Worm (Caenorhabditis elegans) whole organism, young adult: ENCODE data around the gene C45G9.9.

Source experiments
- B0019.2 ChIP-seq: fragments of 200-800 bp; sonication (Bioruptor generic); conservative IDR thresholded peaks from 2 replicates; pipeline ENCODE4 v1.3.6; 2022; ENCODE audit warnings: missing genetic modification reagents, missing genetic modification characterization, missing compliant biosample characterization
- B0035.1 ChIP-seq: sonication (generic microtip); optimal IDR thresholded peaks from 2 replicates; lab custom pipeline; 2016; ENCODE audit warnings: missing genetic modification characterization, mild to moderate bottlenecking, missing compliant biosample characterization, missing genotype, missing genetic modification reagents
- B0336.3 ChIP-seq: fragments of 200-800 bp; sonication (Bioruptor generic); IDR thresholded peaks from 2 replicates; pipeline ENCODE4 v1.3.6; 2022; ENCODE audit warnings: missing genetic modification characterization, missing compliant biosample characterization
- F33H1.4 ChIP-seq: fragments of 200-800 bp; sonication (Bioruptor generic); IDR thresholded peaks from 2 replicates; pipeline ENCODE4 v1.3.6; 2022; ENCODE audit warnings: missing genetic modification reagents, missing genetic modification characterization, missing compliant biosample characterization
- F37B4.10 ChIP-seq: fragments of 200-800 bp; sonication (Bioruptor generic); IDR thresholded peaks from 2 replicates; pipeline ENCODE4 v1.3.6; 2022; ENCODE audit warnings: missing genetic modification characterization, missing compliant biosample characterization
- F39B2.1 ChIP-seq: fragments of 200-800 bp; sonication (Bioruptor generic); IDR thresholded peaks from 2 replicates; pipeline ENCODE4 v1.3.6; 2022; ENCODE audit warnings: missing genetic modification reagents, missing genetic modification characterization, missing compliant biosample characterization
- T07F8.4 ChIP-seq: sonication (generic microtip); optimal IDR thresholded peaks from 2 replicates; lab custom pipeline; 2016; ENCODE audit warnings: mild to moderate bottlenecking, missing genetic modification characterization, moderate library complexity, missing compliant biosample characterization
- T26A5.8 ChIP-seq: sonication (generic microtip); optimal IDR thresholded peaks from 2 replicates; lab custom pipeline; 2016; ENCODE audit warnings: missing genetic modification characterization, missing compliant biosample characterization
- Y56A3A.18 ChIP-seq: fragments of 200-800 bp; sonication (Bioruptor generic); IDR thresholded peaks from 2 replicates; pipeline ENCODE4 v1.3.6; 2022; ENCODE audit warnings: missing genetic modification reagents, missing genetic modification characterization, missing compliant biosample characterization
- Y79H2A.3 ChIP-seq: fragments of 200-800 bp; sonication (Bioruptor generic); conservative IDR thresholded peaks from 2 replicates; pipeline ENCODE4 v1.3.6; 2022; ENCODE audit warnings: missing genetic modification reagents, missing genetic modification characterization, missing compliant biosample characterization
- ama-1 ChIP-seq, 3 experiments: fragments of 150-350 bp in 1 of 3; sonication (generic microtip) in 2 of 3; optimal IDR thresholded peaks; 2 replicates each; lab custom pipeline; 2014 to 2018; ENCODE audit warnings: missing biosample characterization in 2 of 3, missing genetic modification characterization in 2 of 3, missing genetic modification reagents in 2 of 3
- aptf-3 ChIP-seq: fragments of 200-800 bp; sonication (Bioruptor generic); IDR thresholded peaks from 2 replicates; pipeline ENCODE4 v1.3.6; 2022; ENCODE audit warnings: missing genetic modification characterization, missing compliant biosample characterization
- athp-1 ChIP-seq: sonication (generic microtip); optimal IDR thresholded peaks from 2 replicates; lab custom pipeline; 2017; ENCODE audit warnings: mild to moderate bottlenecking, missing genetic modification characterization, missing compliant biosample characterization
- attf-5 ChIP-seq: fragments of 200-800 bp; sonication (Bioruptor generic); optimal IDR thresholded peaks from 2 replicates; lab custom pipeline; 2018; ENCODE audit warnings: mild to moderate bottlenecking, missing genetic modification characterization, missing compliant biosample characterization
- bed-2 ChIP-seq: fragments of 200-800 bp; sonication (Bioruptor generic); IDR thresholded peaks from 2 replicates; pipeline ENCODE4 v1.3.6; 2022; ENCODE audit warnings: missing genetic modification reagents, missing genetic modification characterization, missing compliant biosample characterization
- ccch-3 ChIP-seq: fragments of 200-800 bp; sonication (Bioruptor generic); optimal IDR thresholded peaks from 2 replicates; lab custom pipeline; 2018; ENCODE audit warnings: mild to moderate bottlenecking, missing genetic modification characterization, missing compliant biosample characterization
- cebp-1 ChIP-seq, 2 experiments: fragments of 200-800 bp in 1 of 2; sonication (Bioruptor generic) in 1 of 2; sonication (generic microtip) in 1 of 2; IDR thresholded peaks in 1 of 2; optimal IDR thresholded peaks in 1 of 2; 2 replicates each; pipeline versions ENCODE4 v1.3.6 to Lab custom; 2017 to 2022; ENCODE audit warnings: missing compliant biosample characterization in 2 of 2, missing genetic modification characterization in 2 of 2, mild to moderate bottlenecking in 1 of 2, missing genetic modification reagents in 1 of 2, moderate library complexity in 1 of 2
- cebp-2 ChIP-seq: fragments of 200-800 bp; sonication (Bioruptor generic); IDR thresholded peaks from 2 replicates; pipeline ENCODE4 v1.3.6; 2022; ENCODE audit warnings: missing genetic modification characterization, missing compliant biosample characterization
- ceh-100 ChIP-seq: fragments of 200-800 bp; sonication (Bioruptor generic); IDR thresholded peaks from 2 replicates; pipeline ENCODE4 v1.3.6; 2022; ENCODE audit warnings: missing genetic modification reagents, missing genetic modification characterization, missing compliant biosample characterization
- ceh-27 ChIP-seq: fragments of 200-800 bp; sonication (Bioruptor generic); optimal IDR thresholded peaks from 2 replicates; lab custom pipeline; 2018; ENCODE audit warnings: mild to moderate bottlenecking, missing genetic modification characterization, moderate library complexity, missing compliant biosample characterization
- chd-7 ChIP-seq: sonication (generic microtip); optimal IDR thresholded peaks from 2 replicates; lab custom pipeline; 2016; ENCODE audit warnings: mild to moderate bottlenecking, missing genetic modification characterization, moderate library complexity, missing compliant biosample characterization
- die-1 ChIP-seq: sonication (generic microtip); optimal IDR thresholded peaks from 2 replicates; lab custom pipeline; 2016; ENCODE audit warnings: missing genotype, mild to moderate bottlenecking, missing genetic modification characterization, missing compliant biosample characterization
- dox-1 ChIP-seq: fragments of 200-800 bp; sonication (Bioruptor generic); IDR thresholded peaks from 2 replicates; pipeline ENCODE4 v1.3.6; 2022; ENCODE audit warnings: missing genetic modification reagents, missing genetic modification characterization, missing compliant biosample characterization
- dpl-1 ChIP-seq: fragments of 150-350 bp; optimal IDR thresholded peaks from 2 replicates; lab custom pipeline; 2014; ENCODE audit warnings: missing biosample characterization, missing genetic modification reagents, missing genetic modification characterization
- egl-18 ChIP-seq: fragments of 200-800 bp; sonication (Bioruptor generic); IDR thresholded peaks from 2 replicates; pipeline ENCODE4 v1.3.6; 2022; ENCODE audit warnings: missing genetic modification reagents, missing genetic modification characterization, missing compliant biosample characterization
- ekl-4 ChIP-seq: fragments of 200-800 bp; sonication (Bioruptor generic); IDR thresholded peaks from 2 replicates; pipeline ENCODE4 v1.3.6; 2022; ENCODE audit warnings: missing genetic modification reagents, missing genetic modification characterization, missing compliant biosample characterization
- him-1 ChIP-seq: sonication (generic microtip); optimal IDR thresholded peaks from 2 replicates; lab custom pipeline; 2016; ENCODE audit warnings: missing genotype, missing genetic modification reagents, missing genetic modification characterization, missing compliant biosample characterization
- hlh-12 ChIP-seq: sonication (generic microtip); optimal IDR thresholded peaks from 2 replicates; lab custom pipeline; 2016; ENCODE audit warnings: missing genetic modification characterization, missing compliant biosample characterization
- hmg-1.2 ChIP-seq: fragments of 200-800 bp; sonication (Bioruptor generic); IDR thresholded peaks from 2 replicates; pipeline ENCODE4 v1.3.6; 2022; ENCODE audit warnings: missing genetic modification reagents, missing genetic modification characterization, missing compliant biosample characterization
- let-526 ChIP-seq: fragments of 200-800 bp; sonication (Bioruptor generic); IDR thresholded peaks from 2 replicates; pipeline ENCODE4 v1.3.6; 2022; ENCODE audit warnings: missing genetic modification reagents, missing genetic modification characterization, missing compliant biosample characterization
- lin-35 ChIP-seq, 3 experiments: fragments of 150-350 bp in 2 of 3; sonication (generic microtip) in 1 of 3; optimal IDR thresholded peaks; 2 replicates each; lab custom pipeline; 2014 to 2018; ENCODE audit warnings: missing biosample characterization in 3 of 3, missing genetic modification characterization in 3 of 3, missing genetic modification reagents in 3 of 3
- lin-40 ChIP-seq: sonication (generic microtip); optimal IDR thresholded peaks from 2 replicates; lab custom pipeline; 2016; ENCODE audit warnings: missing genetic modification characterization, mild to moderate bottlenecking, missing compliant biosample characterization, missing genotype, missing genetic modification reagents
- lin-54 ChIP-seq: fragments of 200-800 bp; sonication (Bioruptor generic); optimal IDR thresholded peaks from 2 replicates; lab custom pipeline; 2018; ENCODE audit warnings: mild to moderate bottlenecking, missing genetic modification characterization, missing compliant biosample characterization
- lsy-27 ChIP-seq: sonication (generic microtip); optimal IDR thresholded peaks from 2 replicates; lab custom pipeline; 2017; ENCODE audit warnings: missing genetic modification characterization, mild to moderate bottlenecking, missing compliant biosample characterization, antibody characterized with exemption, missing genotype, borderline replicate concordance; ENCODE audit not compliant: insufficient read depth
- madf-3 ChIP-seq: fragments of 200-800 bp; sonication (Bioruptor generic); IDR thresholded peaks from 2 replicates; pipeline ENCODE4 v1.3.6; 2022; ENCODE audit warnings: missing genetic modification reagents, missing genetic modification characterization, missing compliant biosample characterization
- mes-4 ChIP-seq: sonication (generic microtip); optimal IDR thresholded peaks from 2 replicates; lab custom pipeline; 2016; ENCODE audit warnings: missing genotype, missing genetic modification characterization, missing compliant biosample characterization
- nfyb-1 ChIP-seq: fragments of 200-800 bp; sonication (Bioruptor generic); IDR thresholded peaks from 2 replicates; pipeline ENCODE4 v1.3.6; 2022; ENCODE audit warnings: missing genetic modification reagents, missing genetic modification characterization, missing compliant biosample characterization
- nhr-80 ChIP-seq: sonication (generic microtip); optimal IDR thresholded peaks from 2 replicates; lab custom pipeline; 2016; ENCODE audit warnings: missing genetic modification characterization, missing compliant biosample characterization
- nhr-90 ChIP-seq: sonication (generic microtip); optimal IDR thresholded peaks from 2 replicates; lab custom pipeline; 2016; ENCODE audit warnings: missing genotype, mild to moderate bottlenecking, missing genetic modification characterization, missing compliant biosample characterization
- rcor-1 ChIP-seq: fragments of 200-800 bp; sonication (Bioruptor generic); IDR thresholded peaks from 2 replicates; pipeline ENCODE4 v1.3.6; 2022; ENCODE audit warnings: missing genetic modification reagents, missing genetic modification characterization, missing compliant biosample characterization
- snpc-1.3 ChIP-seq: sonication (generic microtip); optimal IDR thresholded peaks from 2 replicates; lab custom pipeline; 2017; ENCODE audit warnings: missing genetic modification characterization, mild to moderate bottlenecking, missing compliant biosample characterization, antibody characterized with exemption, moderate library complexity, missing genotype, missing genetic modification reagents; ENCODE audit not compliant: insufficient read depth
- snpc-3.4 ChIP-seq: sonication (generic microtip); optimal IDR thresholded peaks from 2 replicates; lab custom pipeline; 2017; ENCODE audit warnings: missing genetic modification characterization, mild to moderate bottlenecking, missing compliant biosample characterization, antibody characterized with exemption, moderate library complexity, missing genotype, missing genetic modification reagents
- tlf-1 ChIP-seq: fragments of 200-800 bp; sonication (Bioruptor generic); optimal IDR thresholded peaks from 2 replicates; lab custom pipeline; 2018; ENCODE audit warnings: mild to moderate bottlenecking, missing genetic modification characterization, missing compliant biosample characterization
- unc-62 ChIP-seq: fragments of 150-350 bp; optimal IDR thresholded peaks from 2 replicates; lab custom pipeline; 2014; ENCODE audit warnings: missing biosample characterization, missing genetic modification reagents, missing genetic modification characterization
- ztf-18 ChIP-seq: sonication (generic microtip); optimal IDR thresholded peaks from 2 replicates; lab custom pipeline; 2016; ENCODE audit warnings: missing genotype, mild to moderate bottlenecking, missing genetic modification characterization, missing compliant biosample characterization
- ztf-22 ChIP-seq: fragments of 200-800 bp; sonication (Bioruptor generic); optimal IDR thresholded peaks from 2 replicates; lab custom pipeline; 2018; ENCODE audit warnings: mild to moderate bottlenecking, missing genetic modification characterization, moderate library complexity, missing compliant biosample characterization
- ztf-3 ChIP-seq: fragments of 200-800 bp; sonication (Bioruptor generic); optimal IDR thresholded peaks from 2 replicates; lab custom pipeline; 2018; ENCODE audit warnings: mild to moderate bottlenecking, missing genetic modification characterization, missing compliant biosample characterization

The C45G9.9 gene

ce11 chrIII:5025136-5025629 is 30.4 kb downstream of the C45G9.9 start (continued):
- TF ChIP-seq mes-4 (tag; lab: Kevin White, UChicago), result no peak
- no peak for TF ChIP-seq ccch-3 (GFP tag; lab: Kevin White, UChicago)
- TF ChIP-seq unc-62 (GFP tag; lab: Kevin White, UChicago), result no peak
- TF ChIP-seq aptf-3 (GFP tag; lab: Robert Waterston, UW), result no peak
- TF ChIP-seq bed-2, result no peak
- no peak for TF ChIP-seq dpl-1 (GFP tag; lab: Kevin White, UChicago)
- TF ChIP-seq ztf-22 (GFP tag; lab: Kevin White, UChicago), result no peak
- peak; percentile 48 for TF ChIP-seq athp-1 (tag; lab: Kevin White, UChicago)
- peak; percentile 90 for TF ChIP-seq ama-1 (optimal IDR thresholded peaks at IDR 0.05; lab: Kevin White, UChicago)
- peak in 1 of 2 experiments; percentile 39 for TF ChIP-seq ama-1 (GFP tag; optimal IDR thresholded peaks at IDR 0.05; lab: Kevin White, UChicago)
- TF ChIP-seq T07F8.4 (tag; lab: Kevin White, UChicago), result peak; percentile 5
- peak; percentile 28 for TF ChIP-seq lin-40 (tag; lab: Kevin White, UChicago)
- TF ChIP-seq lin-54 (GFP tag; lab: Kevin White, UChicago), result peak; percentile 52
- no peak for TF ChIP-seq madf-3 (GFP tag; lab: Robert Waterston, UW)
- no peak for TF ChIP-seq snpc-3.4 (tag; lab: Kevin White, UChicago)
- TF ChIP-seq hmg-1.2 (GFP tag; lab: Robert Waterston, UW), result peak; percentile 27; the same call in 1 of the 2 replicates
- TF ChIP-seq lsy-27, result no peak
- no peak for TF ChIP-seq let-526 (GFP tag; lab: Robert Waterston, UW)
- peak; percentile 36; the same call in 1 of the 2 replicates for TF ChIP-seq F33H1.4 (GFP tag; lab: Robert Waterston, UW)
- peak; percentile 27 for TF ChIP-seq chd-7 (tag; lab: Kevin White, UChicago)
- peak; percentile 67 for TF ChIP-seq tlf-1
- TF ChIP-seq nfyb-1 (GFP tag; lab: Robert Waterston, UW), result 0 out of 2 replicates have a peak, but pooled peaks have one; percentile 65
- TF ChIP-seq nhr-80, result peak; percentile 9
- no peak for TF ChIP-seq ztf-3
- TF ChIP-seq B0035.1 (tag; lab: Kevin White, UChicago), result peak; percentile 68
- peak; percentile 67; the same call in 1 of the 2 replicates for TF ChIP-seq Y79H2A.3 (GFP tag; lab: Robert Waterston, UW)
- TF ChIP-seq ztf-18, result no peak
- TF ChIP-seq B0336.3 (GFP tag; lab: Robert Waterston, UW), result no peak; the same call in none of the 2 replicates
- peak; percentile 45 for TF ChIP-seq nhr-90 (tag; lab: Kevin White, UChicago)
- TF ChIP-seq B0019.2 (GFP tag; lab: Robert Waterston, UW), result no peak
- TF ChIP-seq ceh-27, result no peak
- TF ChIP-seq egl-18, result no peak
- no peak for TF ChIP-seq T26A5.8 (tag; lab: Kevin White, UChicago)
- peak; percentile 66 for TF ChIP-seq dox-1 (GFP tag; lab: Robert Waterston, UW)
- TF ChIP-seq F39B2.1 (GFP tag; lab: Robert Waterston, UW), result 0 out of 2 replicates have a peak, but pooled peaks have one; percentile 58
- TF ChIP-seq snpc-1.3, result no peak
- no peak for TF ChIP-seq F37B4.10 (GFP tag; lab: Robert Waterston, UW)
- TF ChIP-seq cebp-1 (GFP tag; IDR thresholded peaks at IDR 0.05; lab: Robert Waterston, UW), result no peak
- peak; percentile 49 for TF ChIP-seq cebp-1 (tag; optimal IDR thresholded peaks at IDR 0.05; lab: Kevin White, UChicago)
- TF ChIP-seq ekl-4, result peak; percentile 51; the same call in 1 of the 2 replicates
- peak in 1 of 3 experiments; percentile 20 for TF ChIP-seq lin-35 (GFP tag; optimal IDR thresholded peaks at IDR 0.05; lab: Kevin White, UChicago)
- TF ChIP-seq die-1 (tag; lab: Kevin White, UChicago), result peak; percentile 23
- no peak for TF ChIP-seq him-1 (tag; lab: Kevin White, UChicago)
- TF ChIP-seq attf-5 (GFP tag; lab: Kevin White, UChicago), result no peak
- TF ChIP-seq Y56A3A.18 (GFP tag; lab: Robert Waterston, UW), result peak; percentile 11; the same call in 1 of the 2 replicates
- TF ChIP-seq rcor-1 (GFP tag; lab: Robert Waterston, UW), result peak; percentile 57
- TF ChIP-seq hlh-12, result no peak
- no peak; the same call in 1 of the 2 replicates for TF ChIP-seq ceh-100
- no peak for TF ChIP-seq cebp-2 (GFP tag; lab: Robert Waterston, UW)
